Fruit fly (Drosophila melanogaster) whole organism, embryonic: ENCODE data around the gene RabX6.

ENCODE experiments used
- Awh ChIP-seq: fragments of 200-800 bp; sonication (Bioruptor generic); IDR thresholded peaks from 2 replicates; pipeline ENCODE4, ENCODE4 v1.3.6; 2022; ENCODE audit warnings: missing biosample characterization, missing genetic modification characterization
- Blimp-1 ChIP-seq: fragments of 200-800 bp; sonication (Bioruptor generic); optimal IDR thresholded peaks from 3 replicates; lab custom pipeline; 2018; ENCODE audit warnings: missing biosample characterization, missing genetic modification characterization, mild to moderate bottlenecking, moderate library complexity, missing genetic modification reagents
- CG12659 ChIP-seq: fragments of 200-800 bp; sonication (Bioruptor generic); optimal IDR thresholded peaks from 3 replicates; lab custom pipeline; 2017; ENCODE audit warnings: mild to moderate bottlenecking, missing biosample characterization, missing genetic modification reagents, missing genetic modification characterization
- CG13287 ChIP-seq: fragments of 200-800 bp; sonication (Bioruptor generic); IDR thresholded peaks from 2 replicates; pipeline ENCODE4 v1.3.6; 2022; ENCODE audit warnings: missing biosample characterization, missing genetic modification characterization; ENCODE audit not compliant: partially characterized antibody
- CG13775 ChIP-seq: fragments of 200-800 bp; sonication (Bioruptor generic); optimal IDR thresholded peaks from 3 replicates; lab custom pipeline; 2017; ENCODE audit warnings: missing biosample characterization, mild to moderate bottlenecking, missing genetic modification characterization
- CG16779 ChIP-seq: fragments of 200-800 bp; sonication (Bioruptor generic); IDR thresholded peaks from 2 replicates; pipeline ENCODE4 v1.3.6; 2022; ENCODE audit warnings: missing biosample characterization, missing genetic modification characterization
- CG17912 ChIP-seq: fragments of 200-800 bp; sonication (Bioruptor generic); optimal IDR thresholded peaks from 2 replicates; lab custom pipeline; 2018; ENCODE audit warnings: missing biosample characterization, mild to moderate bottlenecking, missing genetic modification characterization
- CG18262 ChIP-seq: fragments of 200-800 bp; optimal IDR thresholded peaks from 3 replicates; lab custom pipeline; 2019; ENCODE audit warnings: missing biosample characterization, mild to moderate bottlenecking, missing genetic modification characterization, moderate library complexity
- CG2116 ChIP-seq: fragments of 200-800 bp; sonication (Bioruptor generic); optimal IDR thresholded peaks from 3 replicates; lab custom pipeline; 2018; ENCODE audit warnings: missing biosample characterization, mild to moderate bottlenecking, missing genetic modification characterization
- CG2875 ChIP-seq: fragments of 200-800 bp; sonication (Bioruptor generic); optimal IDR thresholded peaks from 2 replicates; lab custom pipeline; 2017; ENCODE audit warnings: missing biosample characterization, mild to moderate bottlenecking, missing genetic modification characterization, missing genetic modification reagents
- CG34376 ChIP-seq: fragments of 200-800 bp; sonication (Bioruptor generic); optimal IDR thresholded peaks from 2 replicates; lab custom pipeline; 2018; ENCODE audit warnings: missing biosample characterization, mild to moderate bottlenecking, missing genetic modification characterization
- CG4730 ChIP-seq: fragments of 200-800 bp; sonication (Bioruptor generic); IDR thresholded peaks from 2 replicates; pipeline ENCODE4 v1.3.6; 2022; ENCODE audit warnings: missing biosample characterization, missing genetic modification characterization
- CG5953 ChIP-seq: fragments of 200-800 bp; sonication (Bioruptor generic); IDR thresholded peaks from 2 replicates; pipeline ENCODE4 v1.3.6; 2022; ENCODE audit warnings: missing biosample characterization, missing genetic modification characterization
- CG6254 ChIP-seq: fragments of 200-800 bp; sonication (Bioruptor generic); optimal IDR thresholded peaks from 3 replicates; lab custom pipeline; 2017; ENCODE audit warnings: mild to moderate bottlenecking, missing biosample characterization, missing genetic modification reagents, missing genetic modification characterization
- CG6813 ChIP-seq: fragments of 200-800 bp; sonication (Bioruptor generic); optimal IDR thresholded peaks from 2 replicates; lab custom pipeline; 2017; ENCODE audit warnings: missing biosample characterization, missing genetic modification characterization, mild to moderate bottlenecking, moderate library complexity, missing genetic modification reagents
- CG7786 ChIP-seq: fragments of 200-800 bp; sonication (Bioruptor generic); optimal IDR thresholded peaks from 2 replicates; lab custom pipeline; 2016; ENCODE audit warnings: missing biosample characterization, missing genetic modification characterization
- CHES-1-like ChIP-seq: fragments of 200-800 bp; sonication (Bioruptor generic); optimal IDR thresholded peaks from 2 replicates; lab custom pipeline; 2016; ENCODE audit warnings: missing biosample characterization, missing genetic modification characterization
- CTCF ChIP-seq: fragments of 200-800 bp; sonication (Bioruptor generic); optimal IDR thresholded peaks from 2 replicates; lab custom pipeline; 2017; ENCODE audit warnings: missing biosample characterization, mild to moderate bottlenecking, missing genetic modification characterization, moderate library complexity
- CoRest ChIP-seq: fragments of 200-800 bp; sonication (Bioruptor generic); optimal IDR thresholded peaks from 3 replicates; lab custom pipeline; 2018; ENCODE audit warnings: missing biosample characterization, mild to moderate bottlenecking, missing genetic modification characterization, moderate library complexity
- Eip74EF ChIP-seq, 2 experiments: fragments of 200-800 bp in 1 of 2; fragments of >200 bp in 1 of 2; sonication (Bioruptor generic) in 1 of 2; optimal IDR thresholded peaks; 2 replicates each; lab custom pipeline; 2017 to 2019; ENCODE audit warnings: missing biosample characterization in 2 of 2, missing genetic modification characterization in 2 of 2, mild to moderate bottlenecking in 1 of 2, moderate library complexity in 1 of 2
- Fer1 ChIP-seq: fragments of 200-800 bp; sonication (Bioruptor generic); optimal IDR thresholded peaks from 2 replicates; lab custom pipeline; 2017; ENCODE audit warnings: missing biosample characterization, mild to moderate bottlenecking, missing genetic modification characterization
- Gsc ChIP-seq: fragments of 200-800 bp; sonication (Bioruptor generic); IDR thresholded peaks from 2 replicates; pipeline ENCODE4 v1.3.6; 2022; ENCODE audit warnings: missing biosample characterization, missing genetic modification characterization
- Gug ChIP-seq: fragments of 200-800 bp; sonication (Bioruptor generic); IDR thresholded peaks from 4 replicates; pipeline ENCODE4 v1.3.6; 2022; ENCODE audit warnings: missing biosample characterization, missing genetic modification characterization
- Hr51 ChIP-seq, 2 experiments: fragments of 200-800 bp; sonication (Bioruptor generic); optimal IDR thresholded peaks; 2 replicates in 1 of 2; 3 replicates in 1 of 2; lab custom pipeline; 2016 to 2018; ENCODE audit warnings: missing biosample characterization in 2 of 2, missing genetic modification characterization in 2 of 2, mild to moderate bottlenecking in 1 of 2, moderate library complexity in 1 of 2
- MTF-1 ChIP-seq: fragments of 200-800 bp; sonication (Bioruptor generic); optimal IDR thresholded peaks from 2 replicates; lab custom pipeline; 2018; ENCODE audit warnings: missing biosample characterization, mild to moderate bottlenecking, missing genetic modification characterization, borderline replicate concordance
- NfI ChIP-seq: fragments of 200-800 bp; sonication (Bioruptor generic); optimal IDR thresholded peaks from 3 replicates; lab custom pipeline; 2018; ENCODE audit warnings: missing biosample characterization, mild to moderate bottlenecking, missing genetic modification characterization, moderate library complexity
- Sin3A ChIP-seq: fragments of >200 bp; optimal IDR thresholded peaks from 2 replicates; lab custom pipeline; 2018
- Sry-β ChIP-seq: fragments of 200-800 bp; sonication (Bioruptor generic); optimal IDR thresholded peaks from 2 replicates; lab custom pipeline; 2018; ENCODE audit warnings: missing biosample characterization, mild to moderate bottlenecking, missing genetic modification characterization, moderate library complexity
- Tbp ChIP-seq: fragments of >200 bp; optimal IDR thresholded peaks from 2 replicates; lab custom pipeline; 2018; ENCODE audit warnings: missing biosample characterization, missing genetic modification characterization
- bowl ChIP-seq: fragments of 200-800 bp; sonication (Bioruptor generic); IDR thresholded peaks from 2 replicates; pipeline ENCODE4 v1.3.6; 2022; ENCODE audit warnings: missing biosample characterization, missing genetic modification characterization
- corto ChIP-seq: fragments of 200-800 bp; sonication (Bioruptor generic); optimal IDR thresholded peaks from 2 replicates; lab custom pipeline; 2016; ENCODE audit warnings: missing biosample characterization, mild to moderate bottlenecking, missing genetic modification characterization, moderate library complexity
- dan ChIP-seq: fragments of 200-800 bp; sonication (Bioruptor generic); IDR thresholded peaks from 2 replicates; pipeline ENCODE4 v1.3.6; 2022; ENCODE audit warnings: missing biosample characterization, missing genetic modification characterization
- danr ChIP-seq: fragments of 200-800 bp; sonication (Bioruptor generic); IDR thresholded peaks from 2 replicates; pipeline ENCODE4 v1.3.6; 2022; ENCODE audit warnings: missing biosample characterization, missing genetic modification characterization
- gcm2 ChIP-seq: fragments of 200-800 bp; sonication (Bioruptor generic); optimal IDR thresholded peaks from 2 replicates; lab custom pipeline; 2016; ENCODE audit warnings: missing biosample characterization, missing genetic modification characterization
- gem ChIP-seq: fragments of 200-800 bp; sonication (Bioruptor generic); optimal IDR thresholded peaks from 2 replicates; lab custom pipeline; 2019; ENCODE audit warnings: missing biosample characterization, mild to moderate bottlenecking, missing genetic modification characterization, moderate library complexity
- gro ChIP-seq: fragments of 200-800 bp; sonication (Bioruptor generic); optimal IDR thresholded peaks from 2 replicates; lab custom pipeline; 2016; ENCODE audit warnings: missing biosample characterization, missing genetic modification characterization
- kah ChIP-seq: fragments of 200-800 bp; sonication (Bioruptor generic); optimal IDR thresholded peaks from 2 replicates; lab custom pipeline; 2018; ENCODE audit warnings: missing biosample characterization, mild to moderate bottlenecking, missing genetic modification characterization
- luna ChIP-seq: fragments of 200-800 bp; sonication (Bioruptor generic); optimal IDR thresholded peaks from 2 replicates; lab custom pipeline; 2016; ENCODE audit warnings: missing biosample characterization, missing genetic modification characterization
- org-1 ChIP-seq: fragments of 200-800 bp; sonication (Bioruptor generic); optimal IDR thresholded peaks from 2 replicates; lab custom pipeline; 2017; ENCODE audit warnings: missing biosample characterization, missing genetic modification characterization
- pros ChIP-seq: fragments of 200-800 bp; sonication (Bioruptor generic); optimal IDR thresholded peaks from 3 replicates; lab custom pipeline; 2019; ENCODE audit warnings: missing biosample characterization, mild to moderate bottlenecking, missing genetic modification characterization, moderate library complexity
- psq ChIP-seq: fragments of 200-800 bp; sonication (Bioruptor generic); optimal IDR thresholded peaks from 2 replicates; lab custom pipeline; 2017; ENCODE audit warnings: missing biosample characterization, missing genetic modification characterization
- repo ChIP-seq: fragments of 200-800 bp; sonication (Bioruptor generic); optimal IDR thresholded peaks from 2 replicates; lab custom pipeline; 2016; ENCODE audit warnings: missing biosample characterization, missing genetic modification characterization
- ro ChIP-seq: fragments of 200-800 bp; sonication (Bioruptor generic); IDR thresholded peaks from 2 replicates; pipeline ENCODE4 v1.3.6; 2022; ENCODE audit warnings: missing biosample characterization, missing genetic modification characterization
- row ChIP-seq: fragments of 200-800 bp; sonication (Bioruptor generic); IDR thresholded peaks from 3 replicates; pipeline ENCODE4 v1.3.6; 2022; ENCODE audit warnings: missing biosample characterization, missing genetic modification characterization
- sc ChIP-seq, 3 experiments: fragments of >200 bp in 2 of 3; fragments of 200-800 bp in 1 of 3; sonication (Bioruptor generic) in 1 of 3; optimal IDR thresholded peaks; 2 replicates in 2 of 3; 3 replicates in 1 of 3; lab custom pipeline; 2017; ENCODE audit warnings: mild to moderate bottlenecking in 1 of 3, missing biosample characterization in 1 of 3, missing genetic modification characterization in 1 of 3, missing genetic modification reagents in 1 of 3
- sob ChIP-seq: fragments of 200-800 bp; sonication (Bioruptor generic); IDR thresholded peaks from 2 replicates; pipeline ENCODE4 v1.3.6; 2022; ENCODE audit warnings: missing biosample characterization, missing genetic modification characterization
- toy ChIP-seq: fragments of 200-800 bp; sonication (Bioruptor generic); IDR thresholded peaks from 2 replicates; pipeline ENCODE4 v1.3.6; 2022; ENCODE audit warnings: missing biosample characterization, missing genetic modification characterization
- vfl ChIP-seq: fragments of 200-800 bp; sonication (Bioruptor generic); optimal IDR thresholded peaks from 2 replicates; lab custom pipeline; 2016; ENCODE audit warnings: missing biosample characterization, missing genetic modification characterization
- zfh1 ChIP-seq: fragments of 200-800 bp; sonication (Bioruptor generic); IDR thresholded peaks from 3 replicates; pipeline ENCODE4 v1.3.6; 2022; ENCODE audit warnings: missing biosample characterization, missing genetic modification characterization

The RabX6 gene

dm6 chr3L:699368-700150, 9.2 kb downstream of the RabX6 start (continued):
- 0 out of 3 replicates have a peak, but pooled peaks have one; percentile 15 for TF ChIP-seq zfh1 (GFP tag; lab: Robert Waterston, UW)
- TF ChIP-seq sob (GFP tag; lab: Robert Waterston, UW) = 0 out of 2 replicates have a peak, but pooled peaks have one; percentile 23
- no peak for TF ChIP-seq CG16779 (GFP tag; lab: Robert Waterston, UW)
- peak in 1 of 2 experiments; percentile 64 for TF ChIP-seq Hr51 (GFP tag; optimal IDR thresholded peaks at IDR 0.05; lab: Kevin White, UChicago)
- peak; percentile 96 for TF ChIP-seq pros (GFP tag; lab: Kevin White, UChicago)
- no peak for TF ChIP-seq MTF-1 (GFP tag; lab: Kevin White, UChicago)
- TF ChIP-seq Tbp = peak; percentile 96
- no peak for TF ChIP-seq CG5953 (GFP tag; lab: Robert Waterston, UW)
- TF ChIP-seq psq (GFP tag; lab: Kevin White, UChicago) = no peak
- peak; percentile 99 for TF ChIP-seq Sry-β (GFP tag; lab: Kevin White, UChicago)
- no peak for TF ChIP-seq dan (GFP tag; lab: Robert Waterston, UW)
- no peak for TF ChIP-seq Blimp-1 (GFP tag; lab: Kevin White, UChicago)
- TF ChIP-seq gcm2 (GFP tag; lab: Kevin White, UChicago) = no peak
- TF ChIP-seq Eip74EF (GFP tag; optimal IDR thresholded peaks at IDR 0.05; lab: Kevin White, UChicago) = no peak
- no peak for TF ChIP-seq Awh (GFP tag; lab: Robert Waterston, UW)
- TF ChIP-seq CoRest (tag; lab: Kevin White, UChicago) = peak; percentile 59
- no peak for TF ChIP-seq repo (GFP tag; lab: Kevin White, UChicago)
- TF ChIP-seq sc (optimal IDR thresholded peaks at IDR 0.05; lab: Kevin White, UChicago) = no peak
- TF ChIP-seq sc (GFP tag; optimal IDR thresholded peaks at IDR 0.05; lab: Kevin White, UChicago) = no peak
- TF ChIP-seq CHES-1-like (GFP tag; lab: Kevin White, UChicago) = peak; percentile 17
- TF ChIP-seq corto (GFP tag; lab: Kevin White, UChicago) = no peak
- peak; percentile 31 for TF ChIP-seq NfI (GFP tag; lab: Kevin White, UChicago)
- TF ChIP-seq CG6813 (GFP tag; lab: Kevin White, UChicago) = no peak
- peak; percentile 61 for TF ChIP-seq CG18262
- no peak for TF ChIP-seq CG34376 (GFP tag; lab: Kevin White, UChicago)
- peak; percentile 3 for TF ChIP-seq Sin3A (lab: Kevin White, UChicago)
- TF ChIP-seq CG13775 (GFP tag; lab: Kevin White, UChicago) = peak; percentile 60
- TF ChIP-seq Gug (GFP tag; lab: Robert Waterston, UW) = no peak
- TF ChIP-seq CG4730 (GFP tag; lab: Robert Waterston, UW) = no peak
- TF ChIP-seq toy (GFP tag; lab: Robert Waterston, UW) = no peak
- TF ChIP-seq danr (GFP tag; lab: Robert Waterston, UW) = no peak
- TF ChIP-seq vfl (GFP tag; lab: Kevin White, UChicago) = no peak
- TF ChIP-seq CG2875 (GFP tag; lab: Kevin White, UChicago) = no peak
- TF ChIP-seq CG6254 (GFP tag; lab: Kevin White, UChicago) = no peak
- peak; percentile 94 for TF ChIP-seq row
- TF ChIP-seq luna (GFP tag; lab: Kevin White, UChicago) = no peak
- no peak for TF ChIP-seq org-1 (GFP tag; lab: Kevin White, UChicago)
- no peak for TF ChIP-seq ro (GFP tag; lab: Robert Waterston, UW)
- no peak for TF ChIP-seq CG17912
- no peak for TF ChIP-seq bowl (GFP tag; lab: Robert Waterston, UW)
- TF ChIP-seq Fer1 (GFP tag; lab: Kevin White, UChicago) = peak; percentile 24
- no peak for TF ChIP-seq CTCF (GFP tag; lab: Kevin White, UChicago)
- TF ChIP-seq kah = no peak
- TF ChIP-seq gro (GFP tag; lab: Kevin White, UChicago) = no peak
- no peak for TF ChIP-seq Gsc
- TF ChIP-seq gem (tag; lab: Kevin White, UChicago) = peak; percentile 75
- peak; percentile 50 for TF ChIP-seq CG12659 (GFP tag; lab: Kevin White, UChicago)
- no peak for TF ChIP-seq CG2116 (GFP tag; lab: Kevin White, UChicago)
- TF ChIP-seq CG13287 (GFP tag; lab: Robert Waterston, UW) = 0 out of 2 replicates have a peak, but pooled peaks have one; percentile 11
- peak; percentile 35 for TF ChIP-seq CG7786 (GFP tag; lab: Kevin White, UChicago)
